Worm (Caenorhabditis elegans): ENCODE results near the gene F16H6.8.

DNA sequence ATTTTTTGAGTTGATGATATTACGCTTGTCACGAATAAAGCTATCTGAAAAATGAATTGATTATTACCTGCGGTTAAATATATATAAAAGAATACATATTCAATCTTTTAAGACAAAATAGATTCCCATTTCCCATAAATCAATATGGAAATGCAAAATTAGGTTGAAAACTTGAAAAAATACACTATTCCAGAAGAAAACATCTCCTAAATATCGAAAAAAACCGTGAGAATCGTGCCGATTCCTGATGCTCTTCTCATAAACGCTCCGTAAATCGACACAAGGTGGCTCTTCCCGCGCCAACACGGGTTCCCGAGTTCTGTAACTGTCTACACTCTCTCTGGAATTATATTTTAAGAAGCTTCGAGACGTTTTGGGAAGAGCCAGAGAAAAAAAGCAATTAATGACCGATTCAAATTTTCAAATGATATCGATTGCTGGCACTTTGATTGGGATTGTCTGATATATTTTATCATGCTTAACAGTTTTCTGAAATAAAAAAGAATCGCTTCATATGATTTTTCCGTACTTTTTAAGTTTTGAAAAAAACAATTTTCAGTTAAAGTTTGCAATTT is 20.7 kb upstream of the F16H6.8 start, which contains the start of gene R10E8.3:
- TF ChIP-seq unc-62 (GFP tag; optimal IDR thresholded peaks at IDR 0.05) (no peak), unc-39 (tag; optimal IDR thresholded peaks at IDR 0.05) (no peak), pha-4 (tag; optimal IDR thresholded peaks at IDR 0.05) (no peak), lin-13 (tag; optimal IDR thresholded peaks at IDR 0.05) (no peak), lsy-2 (tag; optimal IDR thresholded peaks at IDR 0.05) (no peak), mep-1 (tag; optimal IDR thresholded peaks at IDR 0.05) (no peak), mls-2 (tag; optimal IDR thresholded peaks at IDR 0.05) (no peak), nhr-76 (tag; optimal IDR thresholded peaks at IDR 0.05) (no peak), ceh-43 (GFP tag; optimal IDR thresholded peaks at IDR 0.05) (no peak), hlh-1 (tag; optimal IDR thresholded peaks at IDR 0.05) (no peak), ztf-11 (tag; optimal IDR thresholded peaks at IDR 0.05) (no peak), nhr-2 (tag; optimal IDR thresholded peaks at IDR 0.05) (no peak), flh-1 (GFP tag; optimal IDR thresholded peaks at IDR 0.05) (no peak), nhr-237 (tag; optimal IDR thresholded peaks at IDR 0.05) (no peak)

Data from whole organism, mixed stage, embryonic.